Fruit fly (Drosophila melanogaster) whole organism, embryonic: ENCODE measurements around the gene CG1824.

ENCODE experiments used
- Adf1 ChIP-seq: fragments of 200-800 bp; sonication (Bioruptor generic); IDR thresholded peaks from 2 replicates; pipeline ENCODE4 v1.3.6; 2022; ENCODE audit warnings: missing biosample characterization, missing genetic modification characterization
- Antp ChIP-seq: fragments of 200-800 bp; sonication (Bioruptor generic); optimal IDR thresholded peaks from 3 replicates; lab custom pipeline; 2016; ENCODE audit warnings: missing biosample characterization, missing genetic modification characterization
- Bteb2 ChIP-seq: fragments of 200-800 bp; sonication (Bioruptor generic); optimal IDR thresholded peaks from 2 replicates; lab custom pipeline; 2016; ENCODE audit warnings: missing biosample characterization, missing genetic modification characterization
- CG10654 ChIP-seq: fragments of 200-800 bp; sonication (Bioruptor generic); optimal IDR thresholded peaks from 2 replicates; lab custom pipeline; 2016; ENCODE audit warnings: missing biosample characterization, missing genetic modification characterization
- CG11695 ChIP-seq: fragments of 200-800 bp; sonication (Bioruptor generic); IDR thresholded peaks from 3 replicates; pipeline ENCODE4 v1.3.6; 2022; ENCODE audit warnings: missing biosample characterization, missing genetic modification characterization
- CG12104 ChIP-seq: fragments of 200-800 bp; sonication (Bioruptor generic); optimal IDR thresholded peaks from 3 replicates; lab custom pipeline; 2016; ENCODE audit warnings: missing biosample characterization, missing genetic modification characterization
- CG12744 ChIP-seq: fragments of 200-800 bp; sonication (Bioruptor generic); optimal IDR thresholded peaks from 2 replicates; lab custom pipeline; 2016; ENCODE audit warnings: missing biosample characterization, missing genetic modification characterization
- CG13296 ChIP-seq: fragments of 200-800 bp; sonication (Bioruptor generic); optimal IDR thresholded peaks from 3 replicates; lab custom pipeline; 2018; ENCODE audit warnings: missing biosample characterization, mild to moderate bottlenecking, missing genetic modification characterization
- CG17359 ChIP-seq: fragments of 200-800 bp; sonication (Bioruptor generic); optimal IDR thresholded peaks from 3 replicates; lab custom pipeline; 2018; ENCODE audit warnings: missing biosample characterization, mild to moderate bottlenecking, missing genetic modification characterization, moderate library complexity
- CG2889 ChIP-seq: fragments of 200-800 bp; sonication (Bioruptor generic); IDR thresholded peaks from 3 replicates; pipeline ENCODE4 v1.3.6; 2022; ENCODE audit warnings: missing biosample characterization, missing genetic modification characterization
- CG3281 ChIP-seq: fragments of 200-800 bp; sonication (Bioruptor generic); optimal IDR thresholded peaks from 3 replicates; lab custom pipeline; 2017; ENCODE audit warnings: missing biosample characterization, mild to moderate bottlenecking, missing genetic modification characterization
- CG42726 ChIP-seq: fragments of 200-800 bp; sonication (Bioruptor generic); IDR thresholded peaks from 2 replicates; pipeline ENCODE4 v1.3.6; 2022; ENCODE audit warnings: missing biosample characterization, missing genetic modification characterization; ENCODE audit not compliant: partially characterized antibody
- CG4360 ChIP-seq: fragments of 200-800 bp; sonication (Bioruptor generic); IDR thresholded peaks from 2 replicates; pipeline ENCODE4 v1.3.6; 2022; ENCODE audit warnings: missing biosample characterization, missing genetic modification characterization
- CG4617 ChIP-seq: fragments of 200-800 bp; sonication (Bioruptor generic); optimal IDR thresholded peaks from 3 replicates; lab custom pipeline; 2016; ENCODE audit warnings: missing biosample characterization, missing genetic modification characterization, borderline replicate concordance
- CG8290 ChIP-seq, 3 experiments: fragments of 200-800 bp; sonication (Bioruptor generic); optimal IDR thresholded peaks; 2 replicates each; lab custom pipeline; 2016 to 2019; ENCODE audit warnings: missing biosample characterization in 3 of 3, missing genetic modification characterization in 3 of 3, mild to moderate bottlenecking in 2 of 3, moderate library complexity in 1 of 3
- D ChIP-seq, 2 experiments: fragments of 200-800 bp in 1 of 2; fragments of >200 bp in 1 of 2; sonication (Bioruptor generic) in 1 of 2; optimal IDR thresholded peaks; 2 replicates in 1 of 2; 3 replicates in 1 of 2; lab custom pipeline; 2017; ENCODE audit warnings: mild to moderate bottlenecking in 1 of 2, missing biosample characterization in 1 of 2, missing genetic modification characterization in 1 of 2, missing genetic modification reagents in 1 of 2
- Ets97D ChIP-seq: fragments of 200-800 bp; sonication (Bioruptor generic); optimal IDR thresholded peaks from 3 replicates; lab custom pipeline; 2016; ENCODE audit warnings: missing biosample characterization, missing genetic modification characterization
- H2.0 ChIP-seq: fragments of 200-800 bp; sonication (Bioruptor generic); IDR thresholded peaks from 2 replicates; pipeline ENCODE4 v1.3.6; 2022; ENCODE audit warnings: missing biosample characterization, missing genetic modification characterization
- Hand ChIP-seq: fragments of 200-800 bp; sonication (Bioruptor generic); optimal IDR thresholded peaks from 2 replicates; lab custom pipeline; 2017; ENCODE audit warnings: mild to moderate bottlenecking, missing biosample characterization, missing genetic modification reagents, missing genetic modification characterization
- Hr39 ChIP-seq: fragments of >200 bp; optimal IDR thresholded peaks from 2 replicates; lab custom pipeline; 2017
- MBD-R2 ChIP-seq: fragments of 200-800 bp; sonication (Bioruptor generic); IDR thresholded peaks from 2 replicates; pipeline ENCODE4 v1.3.6; 2022; ENCODE audit warnings: missing biosample characterization, missing genetic modification characterization
- MESR4 ChIP-seq: fragments of 200-800 bp; sonication (Bioruptor generic); optimal IDR thresholded peaks from 2 replicates; lab custom pipeline; 2018; ENCODE audit warnings: missing biosample characterization, mild to moderate bottlenecking, missing genetic modification characterization, moderate library complexity
- Meics ChIP-seq: fragments of 200-800 bp; sonication (Bioruptor generic); optimal IDR thresholded peaks from 2 replicates; lab custom pipeline; 2017; ENCODE audit warnings: missing biosample characterization, mild to moderate bottlenecking, missing genetic modification characterization
- Scr ChIP-seq: fragments of 200-800 bp; sonication (Bioruptor generic); IDR thresholded peaks from 2 replicates; pipeline ENCODE4 v1.3.6; 2022; ENCODE audit warnings: missing biosample characterization, missing genetic modification characterization; ENCODE audit not compliant: partially characterized antibody
- abd-A ChIP-seq: fragments of 200-800 bp; sonication (Bioruptor generic); optimal IDR thresholded peaks from 3 replicates; lab custom pipeline; 2019; ENCODE audit warnings: missing biosample characterization, mild to moderate bottlenecking, missing genetic modification characterization, moderate library complexity
- ash1 ChIP-seq: fragments of 200-800 bp; sonication (Bioruptor generic); optimal IDR thresholded peaks from 2 replicates; lab custom pipeline; 2018; ENCODE audit warnings: missing biosample characterization, mild to moderate bottlenecking, missing genetic modification characterization
- az2 ChIP-seq: fragments of 200-800 bp; sonication (Bioruptor generic); optimal IDR thresholded peaks from 3 replicates; lab custom pipeline; 2016; ENCODE audit warnings: missing biosample characterization, missing genetic modification characterization
- bigmax ChIP-seq: fragments of 200-800 bp; sonication (Bioruptor generic); optimal IDR thresholded peaks from 2 replicates; lab custom pipeline; 2018; ENCODE audit warnings: missing biosample characterization, mild to moderate bottlenecking, missing genetic modification characterization
- cg ChIP-seq: fragments of 200-800 bp; sonication (Bioruptor generic); optimal IDR thresholded peaks from 3 replicates; lab custom pipeline; 2019; ENCODE audit warnings: missing biosample characterization, mild to moderate bottlenecking, missing genetic modification characterization, moderate library complexity
- chif ChIP-seq, 2 experiments: fragments of 200-800 bp; sonication (Bioruptor generic); optimal IDR thresholded peaks; 3 replicates each; lab custom pipeline; 2016; ENCODE audit warnings: missing biosample characterization in 2 of 2, missing genetic modification characterization in 2 of 2
- ci ChIP-seq: fragments of 200-800 bp; sonication (Bioruptor generic); IDR thresholded peaks from 3 replicates; pipeline ENCODE4 v1.3.6; 2022; ENCODE audit warnings: missing biosample characterization, missing genetic modification characterization
- corto ChIP-seq: fragments of 200-800 bp; sonication (Bioruptor generic); optimal IDR thresholded peaks from 2 replicates; lab custom pipeline; 2016; ENCODE audit warnings: missing biosample characterization, mild to moderate bottlenecking, missing genetic modification characterization, moderate library complexity
- crol ChIP-seq: fragments of 200-800 bp; sonication (Bioruptor generic); IDR thresholded peaks from 2 replicates; pipeline ENCODE4 v1.3.6; 2022; ENCODE audit warnings: missing biosample characterization, missing genetic modification characterization
- da ChIP-seq: fragments of 200-800 bp; sonication (Bioruptor generic); optimal IDR thresholded peaks from 2 replicates; lab custom pipeline; 2016; ENCODE audit warnings: missing biosample characterization, missing genetic modification characterization
- dmrt99B ChIP-seq: fragments of 200-800 bp; sonication (Bioruptor generic); optimal IDR thresholded peaks from 2 replicates; lab custom pipeline; 2018; ENCODE audit warnings: missing biosample characterization, mild to moderate bottlenecking, missing genetic modification characterization, moderate library complexity
- dpn ChIP-seq, 2 experiments: fragments of 200-800 bp; sonication (Bioruptor generic); optimal IDR thresholded peaks; 3 replicates each; lab custom pipeline; 2016; ENCODE audit warnings: missing biosample characterization in 2 of 2, missing genetic modification characterization in 2 of 2
- gcm2 ChIP-seq: fragments of 200-800 bp; sonication (Bioruptor generic); optimal IDR thresholded peaks from 2 replicates; lab custom pipeline; 2016; ENCODE audit warnings: missing biosample characterization, missing genetic modification characterization
- gsb ChIP-seq: fragments of 200-800 bp; sonication (Bioruptor generic); IDR thresholded peaks from 2 replicates; pipeline ENCODE4 v1.3.6; 2022; ENCODE audit warnings: missing biosample characterization, missing genetic modification characterization
- hkb ChIP-seq, 2 experiments: fragments of 200-800 bp in 1 of 2; fragments of >200 bp in 1 of 2; sonication (Bioruptor generic) in 1 of 2; IDR thresholded peaks in 1 of 2; optimal IDR thresholded peaks in 1 of 2; 2 replicates each; pipeline versions ENCODE4 v1.3.6 to Lab custom; 2017 to 2022; ENCODE audit warnings: missing biosample characterization in 1 of 2, missing genetic modification characterization in 1 of 2
- jumu ChIP-seq: fragments of 200-800 bp; sonication (Bioruptor generic); optimal IDR thresholded peaks from 3 replicates; lab custom pipeline; 2016; ENCODE audit warnings: missing biosample characterization, missing genetic modification characterization
- knrl ChIP-seq: fragments of 200-800 bp; sonication (Bioruptor generic); IDR thresholded peaks from 3 replicates; pipeline ENCODE4 v1.3.6; 2022; ENCODE audit warnings: missing biosample characterization, missing genetic modification characterization; ENCODE audit not compliant: partially characterized antibody
- lab ChIP-seq: fragments of 200-800 bp; sonication (Bioruptor generic); optimal IDR thresholded peaks from 3 replicates; lab custom pipeline; 2017; ENCODE audit warnings: missing biosample characterization, missing genetic modification characterization, mild to moderate bottlenecking, moderate library complexity, missing genetic modification reagents
- lbe ChIP-seq: fragments of 200-800 bp; sonication (Bioruptor generic); optimal IDR thresholded peaks from 2 replicates; lab custom pipeline; 2016; ENCODE audit warnings: missing biosample characterization, mild to moderate bottlenecking, missing genetic modification characterization
- slbo ChIP-seq: fragments of 200-800 bp; sonication (Bioruptor generic); IDR thresholded peaks from 2 replicates; pipeline ENCODE4 v1.3.6; 2022; ENCODE audit warnings: missing biosample characterization, missing genetic modification characterization
- sna ChIP-seq: fragments of 200-800 bp; sonication (Bioruptor generic); IDR thresholded peaks from 2 replicates; pipeline ENCODE4 v1.3.6; 2022; ENCODE audit warnings: missing biosample characterization, missing genetic modification characterization; ENCODE audit not compliant: partially characterized antibody
- stwl ChIP-seq: fragments of 200-800 bp; sonication (Bioruptor generic); optimal IDR thresholded peaks from 3 replicates; lab custom pipeline; 2018; ENCODE audit warnings: missing biosample characterization, mild to moderate bottlenecking, missing genetic modification characterization, moderate library complexity
- sug ChIP-seq: fragments of 200-800 bp; optimal IDR thresholded peaks from 2 replicates; lab custom pipeline; 2019; ENCODE audit warnings: missing biosample characterization, mild to moderate bottlenecking, missing genetic modification characterization, moderate library complexity
- tap ChIP-seq: fragments of 200-800 bp; optimal IDR thresholded peaks from 3 replicates; lab custom pipeline; 2019; ENCODE audit warnings: missing biosample characterization, mild to moderate bottlenecking, missing genetic modification characterization, moderate library complexity
- tup ChIP-seq: fragments of 200-800 bp; sonication (Bioruptor generic); optimal IDR thresholded peaks from 2 replicates; lab custom pipeline; 2016; ENCODE audit warnings: missing biosample characterization, mild to moderate bottlenecking, missing genetic modification characterization, moderate library complexity
- tx ChIP-seq: fragments of 200-800 bp; sonication (Bioruptor generic); optimal IDR thresholded peaks from 2 replicates; lab custom pipeline; 2016; ENCODE audit warnings: missing biosample characterization, missing genetic modification characterization

Gene CG1824

dm6 chrX:12596353-12597107 is 1.1 kb upstream of the CG1824 start (continued):
- TF ChIP-seq CG3281 (GFP tag; lab: Kevin White, UChicago), result no peak
- peak; percentile 54; the same call in 1 of the 2 replicates for TF ChIP-seq CG4360
- TF ChIP-seq CG10654 (GFP tag; lab: Kevin White, UChicago), result no peak
- no peak for TF ChIP-seq gcm2 (GFP tag; lab: Kevin White, UChicago)
- TF ChIP-seq CG17359 (tag; lab: Kevin White, UChicago), result peak; percentile 40
- no peak for TF ChIP-seq Adf1 (GFP tag; lab: Robert Waterston, UW)
- TF ChIP-seq CG13296, result no peak
- TF ChIP-seq Hand (GFP tag; lab: Kevin White, UChicago), result no peak
- no peak for TF ChIP-seq chif (GFP tag; optimal IDR thresholded peaks at IDR 0.05; lab: Kevin White, UChicago)
- TF ChIP-seq H2.0 (GFP tag; lab: Robert Waterston, UW), result no peak
- TF ChIP-seq Ets97D, result no peak
- peak; percentile 60 for TF ChIP-seq lbe
- peak; percentile 65 for TF ChIP-seq crol
- no peak for TF ChIP-seq abd-A
- TF ChIP-seq corto, result peak; percentile 66
- no peak for TF ChIP-seq knrl (GFP tag; lab: Robert Waterston, UW)
- TF ChIP-seq tup (GFP tag; lab: Kevin White, UChicago), result no peak
- TF ChIP-seq stwl (tag; lab: Kevin White, UChicago), result no peak
- no peak for TF ChIP-seq dmrt99B
- peak; percentile 34 for TF ChIP-seq cg (GFP tag; lab: Kevin White, UChicago)
- TF ChIP-seq CG2889 (GFP tag; lab: Robert Waterston, UW), result no peak
- TF ChIP-seq tap, result no peak
- TF ChIP-seq Bteb2, result no peak
- no peak for TF ChIP-seq lab (GFP tag; lab: Kevin White, UChicago)
- no peak for TF ChIP-seq Meics (GFP tag; lab: Kevin White, UChicago)
- TF ChIP-seq Hr39, result no peak
- TF ChIP-seq hkb (optimal IDR thresholded peaks at IDR 0.05; lab: Kevin White, UChicago), result no peak
- no peak for TF ChIP-seq hkb (GFP tag; IDR thresholded peaks at IDR 0.05; lab: Robert Waterston, UW)
- no peak for TF ChIP-seq da
- TF ChIP-seq ash1, result no peak
- no peak for TF ChIP-seq CG11695 (GFP tag; lab: Robert Waterston, UW)
- no peak for TF ChIP-seq CG12104
- TF ChIP-seq D (optimal IDR thresholded peaks at IDR 0.05; lab: Kevin White, UChicago), result no peak
- no peak for TF ChIP-seq D (GFP tag; optimal IDR thresholded peaks at IDR 0.05; lab: Kevin White, UChicago)
- no peak for TF ChIP-seq bigmax
- no peak for TF ChIP-seq jumu (GFP tag; lab: Kevin White, UChicago)

DNA sequence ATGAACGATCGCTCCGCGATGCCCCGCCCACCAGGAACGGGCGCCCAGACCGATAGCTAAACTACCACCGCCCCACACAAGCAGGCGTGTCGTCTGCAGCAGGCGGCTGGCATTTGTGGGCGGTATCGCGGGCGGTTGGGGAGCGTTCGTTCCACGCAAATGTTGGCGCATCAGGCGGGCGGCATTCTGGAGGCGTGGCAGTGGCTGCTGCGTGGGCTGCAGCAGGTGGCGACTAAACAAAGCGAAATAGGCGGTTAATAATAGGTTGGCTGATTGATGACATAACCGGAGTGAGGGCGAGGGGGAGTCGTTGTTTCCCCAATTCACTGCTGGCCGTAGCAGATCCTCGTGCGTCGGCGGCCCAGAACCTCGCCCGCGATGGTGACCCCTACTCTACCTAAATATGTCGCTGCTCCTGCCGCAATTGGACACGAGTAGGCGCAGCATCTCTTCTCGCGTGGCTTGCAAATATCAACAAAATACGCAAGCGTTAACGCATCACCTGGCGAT is 269 bp downstream of the CG1824 start:
- TF ChIP-seq CG8290 (GFP tag; optimal IDR thresholded peaks at IDR 0.05; lab: Kevin White, UChicago) (no peak), CG8290 (tag; optimal IDR thresholded peaks at IDR 0.05; lab: Kevin White, UChicago) (peak in 1 of 2 experiments; percentile 26), MBD-R2 (GFP tag; lab: Robert Waterston, UW) (peak; percentile 40), sug (no peak), MESR4 (GFP tag; lab: Kevin White, UChicago) (peak; percentile 78), az2 (GFP tag; lab: Kevin White, UChicago) (no peak), Antp (GFP tag; lab: Kevin White, UChicago) (no peak), crol (peak; percentile 88), ci (GFP tag; lab: Robert Waterston, UW) (0 out of 3 replicates have a peak, but pooled peaks have one; percentile 37), slbo (GFP tag; lab: Robert Waterston, UW) (no peak), dpn (GFP tag; optimal IDR thresholded peaks at IDR 0.05; lab: Kevin White, UChicago) (no peak), Scr (GFP tag; lab: Robert Waterston, UW) (no peak), sna (GFP tag; lab: Robert Waterston, UW) (no peak), CG42726 (GFP tag; lab: Robert Waterston, UW) (peak; percentile 24; the same call in 1 of the 2 replicates), CG4617 (GFP tag; lab: Kevin White, UChicago) (peak; percentile 26), CG12744 (no peak), tx (no peak), gsb (GFP tag; lab: Robert Waterston, UW) (no peak)
